Worm (Caenorhabditis elegans) whole organism, mixed stage, embryonic: Measurements from ENCODE around the gene T14B4.3.
A peak's percentile ranks its signal among the peaks of the same experiment; 100 is the strongest.

Source experiments
- M03D4.4 ChIP-seq: sonication (generic microtip); optimal IDR thresholded peaks from 2 replicates; lab custom pipeline; 2017; ENCODE audit warnings: mild to moderate bottlenecking, missing genetic modification characterization, missing compliant biosample characterization
- bed-3 ChIP-seq: fragments of 200-800 bp; sonication (Bioruptor generic); optimal IDR thresholded peaks from 3 replicates; lab custom pipeline; 2018; ENCODE audit warnings: mild to moderate bottlenecking, missing genetic modification characterization, moderate library complexity, missing compliant biosample characterization
- ceh-39 ChIP-seq: fragments of 150-350 bp; optimal IDR thresholded peaks from 2 replicates; lab custom pipeline; 2014; ENCODE audit warnings: missing biosample characterization, missing genetic modification characterization
- ces-1 ChIP-seq: fragments of 150-350 bp; optimal IDR thresholded peaks from 2 replicates; lab custom pipeline; 2014; ENCODE audit warnings: missing biosample characterization, missing genetic modification reagents, missing genetic modification characterization
- cnd-1 ChIP-seq: fragments of 200-800 bp; sonication (Bioruptor generic); optimal IDR thresholded peaks from 2 replicates; lab custom pipeline; 2018; ENCODE audit warnings: mild to moderate bottlenecking, missing genetic modification characterization, missing compliant biosample characterization
- elt-1 ChIP-seq: sonication (generic microtip); optimal IDR thresholded peaks from 2 replicates; lab custom pipeline; 2017; ENCODE audit warnings: missing genetic modification characterization, mild to moderate bottlenecking, missing compliant biosample characterization, antibody characterized with exemption, moderate library complexity, borderline replicate concordance; ENCODE audit not compliant: insufficient read depth
- elt-3 ChIP-seq: fragments of 150-350 bp; optimal IDR thresholded peaks from 2 replicates; lab custom pipeline; 2014; ENCODE audit warnings: missing biosample characterization, missing genetic modification characterization
- flh-1 ChIP-seq: fragments of 200-800 bp; sonication (Bioruptor generic); optimal IDR thresholded peaks from 2 replicates; lab custom pipeline; 2018; ENCODE audit warnings: mild to moderate bottlenecking, missing genetic modification characterization, moderate library complexity, missing compliant biosample characterization
- ham-2 ChIP-seq: fragments of 200-800 bp; sonication (Bioruptor generic); optimal IDR thresholded peaks from 2 replicates; lab custom pipeline; 2018; ENCODE audit warnings: mild to moderate bottlenecking, missing genetic modification characterization, missing compliant biosample characterization
- hlh-1 ChIP-seq: fragments of 150-350 bp; optimal IDR thresholded peaks from 2 replicates; lab custom pipeline; 2014; ENCODE audit warnings: missing biosample characterization, missing genetic modification reagents, missing genetic modification characterization
- lin-13 ChIP-seq: fragments of 150-350 bp; optimal IDR thresholded peaks from 2 replicates; lab custom pipeline; 2014; ENCODE audit warnings: missing biosample characterization, missing genetic modification characterization
- lin-32 ChIP-seq: fragments of 200-800 bp; sonication (Bioruptor generic); optimal IDR thresholded peaks from 2 replicates; lab custom pipeline; 2018; ENCODE audit warnings: mild to moderate bottlenecking, missing genetic modification characterization, missing compliant biosample characterization
- lsy-2 ChIP-seq: fragments of 150-350 bp; optimal IDR thresholded peaks from 2 replicates; lab custom pipeline; 2014; ENCODE audit warnings: missing biosample characterization, missing genetic modification characterization
- mep-1 ChIP-seq: fragments of 150-350 bp; optimal IDR thresholded peaks from 2 replicates; lab custom pipeline; 2017; ENCODE audit warnings: missing biosample characterization, missing genetic modification reagents, missing genetic modification characterization, inconsistent platforms
- mls-2 ChIP-seq: sonication (generic microtip); optimal IDR thresholded peaks from 2 replicates; lab custom pipeline; 2016; ENCODE audit warnings: mild to moderate bottlenecking, missing genetic modification characterization, moderate library complexity, missing compliant biosample characterization
- nhr-28 ChIP-seq: fragments of 150-350 bp; optimal IDR thresholded peaks from 2 replicates; lab custom pipeline; 2014; ENCODE audit warnings: missing biosample characterization, missing genetic modification characterization
- pha-4 ChIP-seq: fragments of 150-350 bp; optimal IDR thresholded peaks from 2 replicates; lab custom pipeline; 2018; ENCODE audit warnings: missing biosample characterization, missing genetic modification reagents, missing genetic modification characterization
- sem-2 ChIP-seq: fragments of 200-800 bp; sonication (Bioruptor generic); optimal IDR thresholded peaks from 2 replicates; lab custom pipeline; 2018; ENCODE audit warnings: mild to moderate bottlenecking, missing genetic modification characterization, missing compliant biosample characterization
- snpc-4 ChIP-seq: fragments of 150-350 bp; optimal IDR thresholded peaks from 2 replicates; lab custom pipeline; 2014; ENCODE audit warnings: missing biosample characterization, missing genetic modification characterization
- sptf-1 ChIP-seq: sonication (generic microtip); optimal IDR thresholded peaks from 2 replicates; lab custom pipeline; 2017; ENCODE audit warnings: mild to moderate bottlenecking, missing genetic modification characterization, moderate library complexity, missing compliant biosample characterization
- tbx-8 ChIP-seq: fragments of 200-800 bp; sonication (Bioruptor generic); optimal IDR thresholded peaks from 2 replicates; lab custom pipeline; 2018; ENCODE audit warnings: mild to moderate bottlenecking, missing genetic modification characterization, moderate library complexity, missing compliant biosample characterization
- unc-120 ChIP-seq: sonication (generic microtip); optimal IDR thresholded peaks from 2 replicates; lab custom pipeline; 2017; ENCODE audit warnings: missing genetic modification characterization, missing compliant biosample characterization; ENCODE audit not compliant: poor library complexity, severe bottlenecking
- unc-62 ChIP-seq: fragments of 150-350 bp; optimal IDR thresholded peaks from 2 replicates; lab custom pipeline; 2014; ENCODE audit warnings: missing biosample characterization, missing genetic modification reagents, missing genetic modification characterization
- zip-8 ChIP-seq: fragments of 150-350 bp; optimal IDR thresholded peaks from 2 replicates; lab custom pipeline; 2014; ENCODE audit warnings: missing biosample characterization, missing genetic modification characterization

Gene T14B4.3

DNA sequence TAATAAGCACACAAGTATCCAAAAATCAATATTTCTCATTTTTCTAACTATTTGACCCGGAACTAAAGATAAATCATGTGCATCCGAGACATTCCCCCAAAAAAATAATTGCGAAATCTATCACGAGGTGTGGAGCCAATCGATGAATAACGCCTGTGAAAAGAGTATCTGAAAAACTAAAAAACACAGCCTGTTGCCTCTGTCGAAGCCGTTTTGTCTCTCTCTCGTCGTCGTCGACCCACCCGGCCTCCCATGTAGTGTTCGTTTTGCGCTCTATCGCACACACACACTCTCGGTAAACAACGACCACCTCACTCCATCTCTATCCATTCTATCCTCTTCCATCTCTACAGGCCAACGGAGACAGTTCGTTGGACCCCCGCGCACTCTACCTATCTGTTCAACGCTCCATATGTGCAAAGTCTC lies 48.0 kb downstream of the T14B4.3 start:
- TF ChIP-seq lsy-2 (no peak), hlh-1 (tag; lab: Kevin White, UChicago) (peak; percentile 9), flh-1 (GFP tag; lab: Kevin White, UChicago) (no peak), ham-2 (no peak), pha-4 (peak; percentile 71), lin-13 (tag; lab: Kevin White, UChicago) (no peak), snpc-4 (no peak), tbx-8 (GFP tag; lab: Kevin White, UChicago) (no peak), sem-2 (GFP tag; lab: Kevin White, UChicago) (no peak), sptf-1 (tag; lab: Kevin White, UChicago) (peak; percentile 40), mls-2 (tag; lab: Kevin White, UChicago) (no peak), unc-62 (GFP tag; lab: Kevin White, UChicago) (no peak), cnd-1 (peak; percentile 36), zip-8 (tag; lab: Kevin White, UChicago) (no peak), ceh-39 (tag; lab: Kevin White, UChicago) (peak; percentile 19), mep-1 (tag; lab: Kevin White, UChicago) (peak; percentile 8)

DNA sequence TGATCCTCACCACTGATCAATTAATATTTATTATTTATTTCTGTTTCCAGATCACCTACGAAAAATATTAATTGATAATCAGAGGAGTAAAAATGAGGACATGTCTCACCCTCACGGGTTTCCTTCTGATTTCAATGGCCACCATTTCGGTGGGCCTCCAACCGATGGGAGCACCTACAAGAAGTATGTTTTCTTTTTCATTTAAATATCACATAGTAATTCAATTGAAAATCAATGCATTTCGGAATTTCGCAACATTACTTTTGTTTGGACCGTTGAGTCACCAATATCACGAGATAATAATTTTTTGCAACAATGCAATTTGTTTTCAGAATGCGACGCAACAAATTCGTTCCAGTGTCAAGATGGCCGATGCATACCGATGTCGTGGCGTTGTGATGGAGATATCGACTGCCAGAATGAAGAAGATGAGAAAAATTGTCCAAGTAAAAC lies 48.7 kb downstream of the T14B4.3 start, which contains the start of gene gldi-2:
Gene gldi-2 (plus strand): TSS at position 51 of the 453 bp plus-strand sequence.
- no peak for TF ChIP-seq bed-3 (GFP tag; lab: Kevin White, UChicago)
- no peak for TF ChIP-seq unc-62 (GFP tag; lab: Kevin White, UChicago)
- TF ChIP-seq ces-1 (GFP tag; lab: Kevin White, UChicago) = no peak
- no peak for TF ChIP-seq mls-2 (tag; lab: Kevin White, UChicago)
- TF ChIP-seq lin-32 = no peak
- no peak for TF ChIP-seq cnd-1
- TF ChIP-seq elt-3 (tag; lab: Kevin White, UChicago) = no peak
- no peak for TF ChIP-seq elt-1 (tag; lab: Kevin White, UChicago)
- no peak for TF ChIP-seq sptf-1 (tag; lab: Kevin White, UChicago)
- TF ChIP-seq unc-120 = no peak
- TF ChIP-seq tbx-8 (GFP tag; lab: Kevin White, UChicago) = no peak
- TF ChIP-seq nhr-28 (tag; lab: Kevin White, UChicago) = no peak
- no peak for TF ChIP-seq M03D4.4 (tag; lab: Kevin White, UChicago)
- TF ChIP-seq mep-1 (tag; lab: Kevin White, UChicago) = no peak
